Fruit fly (Drosophila melanogaster) whole organism, embryonic: ENCODE results near the gene CG5776.

Experiments used
- Atf-2 ChIP-seq: fragments of 200-800 bp; sonication (Bioruptor generic); optimal IDR thresholded peaks from 2 replicates; lab custom pipeline; 2016; ENCODE audit warnings: missing biosample characterization, missing genetic modification characterization
- Bgb ChIP-seq: fragments of 200-800 bp; sonication (Bioruptor generic); IDR thresholded peaks from 2 replicates; pipeline ENCODE4 v1.3.6; 2022; ENCODE audit warnings: missing biosample characterization, missing genetic modification characterization; ENCODE audit not compliant: partially characterized antibody
- Blimp-1 ChIP-seq: fragments of 200-800 bp; sonication (Bioruptor generic); optimal IDR thresholded peaks from 3 replicates; lab custom pipeline; 2018; ENCODE audit warnings: missing biosample characterization, missing genetic modification characterization, mild to moderate bottlenecking, moderate library complexity, missing genetic modification reagents
- CG10959 ChIP-seq: fragments of 200-800 bp; sonication (Bioruptor generic); IDR thresholded peaks from 2 replicates; pipeline ENCODE4 v1.3.6; 2022; ENCODE audit warnings: missing biosample characterization, missing genetic modification characterization
- CG12071 ChIP-seq: fragments of 200-800 bp; sonication (Bioruptor generic); optimal IDR thresholded peaks from 3 replicates; lab custom pipeline; 2018; ENCODE audit warnings: missing biosample characterization, mild to moderate bottlenecking, missing genetic modification characterization
- CG13624 ChIP-seq: fragments of 200-800 bp; sonication (Bioruptor generic); optimal IDR thresholded peaks from 2 replicates; lab custom pipeline; 2016; ENCODE audit warnings: missing biosample characterization, missing genetic modification characterization
- CG14710 ChIP-seq: fragments of 200-800 bp; sonication (Bioruptor generic); optimal IDR thresholded peaks from 3 replicates; lab custom pipeline; 2019; ENCODE audit warnings: missing biosample characterization, mild to moderate bottlenecking, missing genetic modification characterization, moderate library complexity
- CG14860 ChIP-seq: fragments of 200-800 bp; sonication (Bioruptor generic); IDR thresholded peaks from 3 replicates; pipeline ENCODE4 v1.3.6; 2022; ENCODE audit warnings: missing biosample characterization, missing genetic modification characterization; ENCODE audit not compliant: partially characterized antibody
- CG15269 ChIP-seq: fragments of 200-800 bp; sonication (Bioruptor generic); optimal IDR thresholded peaks from 2 replicates; lab custom pipeline; 2018; ENCODE audit warnings: missing biosample characterization, mild to moderate bottlenecking, missing genetic modification characterization, moderate library complexity
- CG1603 ChIP-seq: fragments of 200-800 bp; sonication (Bioruptor generic); optimal IDR thresholded peaks from 2 replicates; lab custom pipeline; 2019; ENCODE audit warnings: missing biosample characterization, mild to moderate bottlenecking, missing genetic modification characterization, moderate library complexity
- CG16779 ChIP-seq: fragments of 200-800 bp; sonication (Bioruptor generic); IDR thresholded peaks from 2 replicates; pipeline ENCODE4 v1.3.6; 2022; ENCODE audit warnings: missing biosample characterization, missing genetic modification characterization
- CG17385 ChIP-seq: fragments of 200-800 bp; sonication (Bioruptor generic); optimal IDR thresholded peaks from 3 replicates; lab custom pipeline; 2018; ENCODE audit warnings: missing biosample characterization, mild to moderate bottlenecking, missing genetic modification characterization
- CG1792 ChIP-seq: fragments of 200-800 bp; sonication (Bioruptor generic); optimal IDR thresholded peaks from 2 replicates; lab custom pipeline; 2016; ENCODE audit warnings: missing biosample characterization, missing genetic modification characterization
- CG2712 ChIP-seq: fragments of 200-800 bp; optimal IDR thresholded peaks from 3 replicates; lab custom pipeline; 2019; ENCODE audit warnings: missing biosample characterization, mild to moderate bottlenecking, missing genetic modification characterization, moderate library complexity
- CG3847 ChIP-seq: fragments of 200-800 bp; sonication (Bioruptor generic); IDR thresholded peaks from 2 replicates; pipeline ENCODE4 v1.3.6; 2022; ENCODE audit warnings: missing biosample characterization, missing genetic modification characterization
- CG4707 ChIP-seq: fragments of 200-800 bp; sonication (Bioruptor generic); optimal IDR thresholded peaks from 2 replicates; lab custom pipeline; 2018; ENCODE audit warnings: missing biosample characterization, mild to moderate bottlenecking, missing genetic modification characterization, moderate library complexity
- CG6254 ChIP-seq: fragments of 200-800 bp; sonication (Bioruptor generic); optimal IDR thresholded peaks from 3 replicates; lab custom pipeline; 2017; ENCODE audit warnings: mild to moderate bottlenecking, missing biosample characterization, missing genetic modification reagents, missing genetic modification characterization
- CG6654 ChIP-seq: fragments of 200-800 bp; sonication (Bioruptor generic); optimal IDR thresholded peaks from 2 replicates; lab custom pipeline; 2017; ENCODE audit warnings: missing biosample characterization, mild to moderate bottlenecking, missing genetic modification characterization
- CG7963 ChIP-seq: fragments of 200-800 bp; sonication (Bioruptor generic); IDR thresholded peaks from 3 replicates; pipeline ENCODE4 v1.3.6; 2022; ENCODE audit warnings: missing biosample characterization, missing genetic modification characterization; ENCODE audit not compliant: partially characterized antibody
- CG9215 ChIP-seq: fragments of 200-800 bp; sonication (Bioruptor generic); IDR thresholded peaks from 2 replicates; pipeline ENCODE4 v1.3.6; 2022; ENCODE audit warnings: missing biosample characterization, missing genetic modification characterization
- Elba2 ChIP-seq: fragments of 200-800 bp; sonication (Bioruptor generic); optimal IDR thresholded peaks from 3 replicates; lab custom pipeline; 2016; ENCODE audit warnings: missing biosample characterization, missing genetic modification characterization
- HLH54F ChIP-seq: fragments of 200-800 bp; sonication (Bioruptor generic); optimal IDR thresholded peaks from 3 replicates; lab custom pipeline; 2016; ENCODE audit warnings: missing biosample characterization, missing genetic modification characterization
- MBD-R2 ChIP-seq: fragments of 200-800 bp; sonication (Bioruptor generic); IDR thresholded peaks from 2 replicates; pipeline ENCODE4 v1.3.6; 2022; ENCODE audit warnings: missing biosample characterization, missing genetic modification characterization
- NC2α ChIP-seq: fragments of 200-800 bp; sonication (Bioruptor generic); optimal IDR thresholded peaks from 2 replicates; lab custom pipeline; 2016; ENCODE audit warnings: missing biosample characterization, missing genetic modification characterization
- Opbp ChIP-seq: fragments of 200-800 bp; sonication (Bioruptor generic); IDR thresholded peaks from 3 replicates; pipeline ENCODE4 v1.3.6; 2022; ENCODE audit warnings: missing biosample characterization, missing genetic modification characterization; ENCODE audit not compliant: partially characterized antibody
- Optix ChIP-seq: fragments of 200-800 bp; sonication (Bioruptor generic); IDR thresholded peaks from 3 replicates; pipeline ENCODE4 v1.3.6; 2022; ENCODE audit warnings: missing biosample characterization, missing genetic modification characterization
- Pdp1 ChIP-seq, 2 experiments: fragments of 200-800 bp; sonication (Bioruptor generic); optimal IDR thresholded peaks; 3 replicates each; lab custom pipeline; 2016; ENCODE audit warnings: missing biosample characterization in 2 of 2, missing genetic modification characterization in 2 of 2, mild to moderate bottlenecking in 1 of 2, moderate library complexity in 1 of 2
- Poxn ChIP-seq: fragments of 200-800 bp; sonication (Bioruptor generic); IDR thresholded peaks from 2 replicates; pipeline ENCODE4 v1.3.6; 2022; ENCODE audit warnings: missing biosample characterization, missing genetic modification characterization
- Sox100B ChIP-seq: fragments of 200-800 bp; sonication (Bioruptor generic); optimal IDR thresholded peaks from 3 replicates; lab custom pipeline; 2018; ENCODE audit warnings: missing biosample characterization, mild to moderate bottlenecking, missing genetic modification characterization
- Ssrp ChIP-seq: fragments of 200-800 bp; sonication (Bioruptor generic); optimal IDR thresholded peaks from 2 replicates; lab custom pipeline; 2018; ENCODE audit warnings: missing biosample characterization, mild to moderate bottlenecking, missing genetic modification characterization, moderate library complexity
- Xbp1 ChIP-seq: fragments of 200-800 bp; sonication (Bioruptor generic); optimal IDR thresholded peaks from 3 replicates; lab custom pipeline; 2016; ENCODE audit warnings: missing biosample characterization, mild to moderate bottlenecking, missing genetic modification characterization
- ac ChIP-seq: fragments of 200-800 bp; sonication (Bioruptor generic); optimal IDR thresholded peaks from 3 replicates; lab custom pipeline; 2017; ENCODE audit warnings: missing biosample characterization, mild to moderate bottlenecking, missing genetic modification characterization
- br ChIP-seq: fragments of >200 bp; optimal IDR thresholded peaks from 2 replicates; lab custom pipeline; 2017
- btn ChIP-seq: fragments of 200-800 bp; sonication (Bioruptor generic); optimal IDR thresholded peaks from 2 replicates; lab custom pipeline; 2016; ENCODE audit warnings: missing biosample characterization, missing genetic modification characterization
- cad ChIP-seq: fragments of >200 bp; optimal IDR thresholded peaks from 2 replicates; lab custom pipeline; 2017; ENCODE audit warnings: missing biosample characterization, missing genetic modification characterization
- chif ChIP-seq, 2 experiments: fragments of 200-800 bp; sonication (Bioruptor generic); optimal IDR thresholded peaks; 3 replicates each; lab custom pipeline; 2016; ENCODE audit warnings: missing biosample characterization in 2 of 2, missing genetic modification characterization in 2 of 2
- chinmo ChIP-seq: fragments of 200-800 bp; sonication (Bioruptor generic); IDR thresholded peaks from 4 replicates; pipeline ENCODE4 v1.3.6; 2022; ENCODE audit warnings: missing biosample characterization, missing genetic modification characterization; ENCODE audit not compliant: partially characterized antibody
- crp ChIP-seq, 2 experiments: fragments of 200-800 bp; sonication (Bioruptor generic); optimal IDR thresholded peaks; 2 replicates in 1 of 2; 3 replicates in 1 of 2; lab custom pipeline; 2017; ENCODE audit warnings: missing biosample characterization in 2 of 2, missing genetic modification characterization in 2 of 2, mild to moderate bottlenecking in 1 of 2, moderate library complexity in 1 of 2
- exex ChIP-seq: fragments of 200-800 bp; sonication (Bioruptor generic); optimal IDR thresholded peaks from 4 replicates; lab custom pipeline; 2018; ENCODE audit warnings: missing biosample characterization, mild to moderate bottlenecking, missing genetic modification characterization, moderate library complexity
- fru ChIP-seq: fragments of >200 bp; optimal IDR thresholded peaks from 2 replicates; lab custom pipeline; 2017
- gro ChIP-seq: fragments of 200-800 bp; sonication (Bioruptor generic); optimal IDR thresholded peaks from 2 replicates; lab custom pipeline; 2016; ENCODE audit warnings: missing biosample characterization, missing genetic modification characterization
- hth ChIP-seq: fragments of >200 bp; optimal IDR thresholded peaks from 2 replicates; lab custom pipeline; 2017; ENCODE audit warnings: inconsistent platforms
- jumu ChIP-seq: fragments of 200-800 bp; sonication (Bioruptor generic); optimal IDR thresholded peaks from 3 replicates; lab custom pipeline; 2016; ENCODE audit warnings: missing biosample characterization, missing genetic modification characterization
- lov ChIP-seq, 2 experiments: fragments of 200-800 bp in 1 of 2; fragments of >200 bp in 1 of 2; sonication (Bioruptor generic) in 1 of 2; IDR thresholded peaks in 1 of 2; optimal IDR thresholded peaks in 1 of 2; 2 replicates in 1 of 2; 3 replicates in 1 of 2; pipeline versions ENCODE4 v1.3.6 to Lab custom; 2017 to 2022; ENCODE audit warnings: missing biosample characterization in 1 of 2, missing genetic modification characterization in 1 of 2
- mirr ChIP-seq: fragments of 200-800 bp; sonication (Bioruptor generic); optimal IDR thresholded peaks from 3 replicates; lab custom pipeline; 2018; ENCODE audit warnings: missing biosample characterization, mild to moderate bottlenecking, missing genetic modification characterization
- odd ChIP-seq: fragments of 200-800 bp; sonication (Bioruptor generic); optimal IDR thresholded peaks from 2 replicates; lab custom pipeline; 2017; ENCODE audit warnings: missing biosample characterization, mild to moderate bottlenecking, missing genetic modification characterization
- pzg ChIP-seq: fragments of 200-800 bp; sonication (Bioruptor generic); optimal IDR thresholded peaks from 3 replicates; lab custom pipeline; 2018; ENCODE audit warnings: missing biosample characterization, mild to moderate bottlenecking, missing genetic modification characterization, moderate library complexity
- schlank ChIP-seq: fragments of 200-800 bp; sonication (Bioruptor generic); optimal IDR thresholded peaks from 2 replicates; lab custom pipeline; 2018; ENCODE audit warnings: missing biosample characterization, mild to moderate bottlenecking, missing genetic modification characterization
- shn ChIP-seq: fragments of 200-800 bp; sonication (Bioruptor generic); optimal IDR thresholded peaks from 3 replicates; lab custom pipeline; 2016; ENCODE audit warnings: missing biosample characterization, missing genetic modification characterization
- sna ChIP-seq: fragments of 200-800 bp; sonication (Bioruptor generic); IDR thresholded peaks from 2 replicates; pipeline ENCODE4 v1.3.6; 2022; ENCODE audit warnings: missing biosample characterization, missing genetic modification characterization; ENCODE audit not compliant: partially characterized antibody
- zf30C ChIP-seq: fragments of 200-800 bp; sonication (Bioruptor generic); optimal IDR thresholded peaks from 3 replicates; lab custom pipeline; 2018; ENCODE audit warnings: missing biosample characterization, mild to moderate bottlenecking, missing genetic modification characterization

CG5776 gene

dm6 chr2L:12708576-12708975, 4.3 kb upstream of the CG5776 start:
- peak; percentile 88 for TF ChIP-seq exex
- TF ChIP-seq mirr (GFP tag; lab: Kevin White, UChicago) = peak; percentile 82
- TF ChIP-seq jumu (GFP tag; lab: Kevin White, UChicago) = no peak
- no peak for TF ChIP-seq CG10959 (GFP tag; lab: Robert Waterston, UW)
- no peak for TF ChIP-seq Opbp
- no peak for TF ChIP-seq CG15269 (tag; lab: Kevin White, UChicago)
- no peak for TF ChIP-seq cad (GFP tag; lab: Kevin White, UChicago)
- no peak for TF ChIP-seq CG16779 (GFP tag; lab: Robert Waterston, UW)
- no peak for TF ChIP-seq NC2α (GFP tag; lab: Kevin White, UChicago)
- TF ChIP-seq Elba2 (GFP tag; lab: Kevin White, UChicago) = no peak
- TF ChIP-seq chinmo (GFP tag; lab: Robert Waterston, UW) = no peak
- no peak for TF ChIP-seq CG12071 (GFP tag; lab: Kevin White, UChicago)
- TF ChIP-seq ac (GFP tag; lab: Kevin White, UChicago) = no peak
- no peak for TF ChIP-seq Optix (GFP tag; lab: Robert Waterston, UW)
- TF ChIP-seq schlank (tag; lab: Kevin White, UChicago) = no peak
- TF ChIP-seq Poxn (GFP tag; lab: Robert Waterston, UW) = no peak
- TF ChIP-seq odd (GFP tag; lab: Kevin White, UChicago) = no peak
- TF ChIP-seq CG3847 (GFP tag; lab: Robert Waterston, UW) = no peak
- no peak for TF ChIP-seq chif (GFP tag; optimal IDR thresholded peaks at IDR 0.05; lab: Kevin White, UChicago)
- no peak for TF ChIP-seq br
- TF ChIP-seq CG6254 (GFP tag; lab: Kevin White, UChicago) = no peak
- TF ChIP-seq CG2712 (tag; lab: Kevin White, UChicago) = no peak
- TF ChIP-seq CG6654 (GFP tag; lab: Kevin White, UChicago) = no peak
- TF ChIP-seq hth = no peak
- no peak for TF ChIP-seq shn (GFP tag; lab: Kevin White, UChicago)
- TF ChIP-seq Pdp1 (GFP tag; optimal IDR thresholded peaks at IDR 0.05; lab: Kevin White, UChicago) = peak in 1 of 2 experiments; percentile 72
- TF ChIP-seq HLH54F (GFP tag; lab: Kevin White, UChicago) = no peak

dm6 chr2L:12707540-12707939, 3.3 kb upstream of the CG5776 start, which contains the start of the genes CG6180 and CG15484:
CG6180 (plus strand) TSS chr2L:12707661.
CG15484 (minus strand) TSS chr2L:12707711.
- TF ChIP-seq Sox100B (GFP tag; lab: Kevin White, UChicago) = no peak
- TF ChIP-seq CG1792 = peak; percentile 3
- TF ChIP-seq CG13624 (GFP tag; lab: Kevin White, UChicago) = no peak
- no peak for TF ChIP-seq btn (GFP tag; lab: Kevin White, UChicago)
- TF ChIP-seq Ssrp (tag; lab: Kevin White, UChicago) = no peak
- TF ChIP-seq Bgb (GFP tag; lab: Robert Waterston, UW) = 0 out of 2 replicates have a peak, but pooled peaks have one; percentile 23
- peak; percentile 30 for TF ChIP-seq CG1603
- no peak for TF ChIP-seq zf30C (GFP tag; lab: Kevin White, UChicago)
- TF ChIP-seq MBD-R2 (GFP tag; lab: Robert Waterston, UW) = peak; percentile 54
- peak; percentile 49 for TF ChIP-seq pzg (GFP tag; lab: Kevin White, UChicago)
- TF ChIP-seq Xbp1 (GFP tag; lab: Kevin White, UChicago) = no peak
- TF ChIP-seq CG14860 (GFP tag; lab: Robert Waterston, UW) = 0 out of 3 replicates have a peak, but pooled peaks have one; percentile 21
- no peak for TF ChIP-seq Blimp-1
- no peak for TF ChIP-seq fru (lab: Kevin White, UChicago)
- peak; percentile 22 for TF ChIP-seq CG17385
- no peak for TF ChIP-seq sna (GFP tag; lab: Robert Waterston, UW)
- no peak for TF ChIP-seq gro (GFP tag; lab: Kevin White, UChicago)
- TF ChIP-seq crp (GFP tag; optimal IDR thresholded peaks at IDR 0.05; lab: Kevin White, UChicago) = peak in 1 of 2 experiments; percentile 16
- no peak for TF ChIP-seq CG4707 (GFP tag; lab: Kevin White, UChicago)
- TF ChIP-seq lov (optimal IDR thresholded peaks at IDR 0.05; lab: Kevin White, UChicago) = no peak
- TF ChIP-seq lov (GFP tag; IDR thresholded peaks at IDR 0.05; lab: Robert Waterston, UW) = no peak
- no peak for TF ChIP-seq Atf-2 (GFP tag; lab: Kevin White, UChicago)
- TF ChIP-seq CG9215 (GFP tag; lab: Robert Waterston, UW) = no peak
- TF ChIP-seq CG7963 = 0 out of 3 replicates have a peak, but pooled peaks have one; percentile 15
- peak; percentile 32 for TF ChIP-seq CG14710 (tag; lab: Kevin White, UChicago)
